Worm (Caenorhabditis elegans) whole organism, early embryonic: Measurements from ENCODE around the gene srbc-6.

Experiments used
- B0310.2 ChIP-seq: sonication (generic microtip); optimal IDR thresholded peaks from 2 replicates; lab custom pipeline; 2016; ENCODE audit warnings: mild to moderate bottlenecking, missing genetic modification characterization, missing compliant biosample characterization
- F13C5.2 ChIP-seq: sonication (generic microtip); optimal IDR thresholded peaks from 2 replicates; lab custom pipeline; 2017; ENCODE audit warnings: mild to moderate bottlenecking, missing genetic modification characterization, inconsistent platforms, missing compliant biosample characterization
- aly-1 ChIP-seq: sonication (generic microtip); optimal IDR thresholded peaks from 2 replicates; lab custom pipeline; 2016; ENCODE audit warnings: missing genetic modification characterization, missing compliant biosample characterization
- ama-1 ChIP-seq: fragments of 150-350 bp; optimal IDR thresholded peaks from 2 replicates; lab custom pipeline; 2014
- ceh-13 ChIP-seq: fragments of 200-800 bp; sonication (Bioruptor generic); optimal IDR thresholded peaks from 2 replicates; lab custom pipeline; 2018; ENCODE audit warnings: mild to moderate bottlenecking, missing genetic modification characterization, missing compliant biosample characterization
- ceh-36 ChIP-seq: sonication (generic microtip); optimal IDR thresholded peaks from 2 replicates; lab custom pipeline; 2016; ENCODE audit warnings: missing genetic modification characterization, inconsistent platforms, missing compliant biosample characterization
- ets-7 ChIP-seq: sonication (generic microtip); optimal IDR thresholded peaks from 2 replicates; lab custom pipeline; 2016; ENCODE audit warnings: missing genotype, missing genetic modification characterization, missing compliant biosample characterization
- flt-1 ChIP-seq: fragments of 200-800 bp; sonication (Bioruptor generic); IDR thresholded peaks from 2 replicates; pipeline ENCODE4 v1.3.6; 2022; ENCODE audit warnings: missing genetic modification characterization, missing compliant biosample characterization
- hmbx-1 ChIP-seq: sonication (generic microtip); optimal IDR thresholded peaks from 2 replicates; lab custom pipeline; 2016; ENCODE audit warnings: mild to moderate bottlenecking, missing genetic modification characterization, missing compliant biosample characterization
- hmg-4 ChIP-seq: fragments of 200-800 bp; sonication (Bioruptor generic); optimal IDR thresholded peaks from 2 replicates; lab custom pipeline; 2018; ENCODE audit warnings: mild to moderate bottlenecking, missing genetic modification characterization, missing compliant biosample characterization
- hnd-1 ChIP-seq: sonication (generic microtip); optimal IDR thresholded peaks from 2 replicates; lab custom pipeline; 2016; ENCODE audit warnings: missing genetic modification characterization, missing compliant biosample characterization
- pes-1 ChIP-seq: fragments of 200-800 bp; sonication (Bioruptor generic); IDR thresholded peaks from 2 replicates; pipeline ENCODE4 v1.3.6; 2022; ENCODE audit warnings: missing genetic modification reagents, missing genetic modification characterization, missing compliant biosample characterization
- scrt-1 ChIP-seq: fragments of 200-800 bp; sonication (Bioruptor generic); IDR thresholded peaks from 2 replicates; pipeline ENCODE4 v1.3.6; 2022; ENCODE audit warnings: missing genetic modification characterization, missing compliant biosample characterization
- sea-1 ChIP-seq: fragments of 200-800 bp; sonication (Bioruptor generic); conservative IDR thresholded peaks from 2 replicates; pipeline ENCODE4 v1.3.6; 2022; ENCODE audit warnings: missing genetic modification characterization, missing compliant biosample characterization
- tbx-11 ChIP-seq: fragments of 200-800 bp; sonication (Bioruptor generic); IDR thresholded peaks from 2 replicates; pipeline ENCODE4 v1.3.6; 2022; ENCODE audit warnings: missing genetic modification characterization, missing compliant biosample characterization
- tbx-37 ChIP-seq: fragments of 200-800 bp; sonication (Bioruptor generic); conservative IDR thresholded peaks from 2 replicates; pipeline ENCODE4 v1.3.6; 2022; ENCODE audit warnings: missing genetic modification reagents, missing genetic modification characterization, missing compliant biosample characterization
- tra-4 ChIP-seq: sonication (generic microtip); optimal IDR thresholded peaks from 2 replicates; lab custom pipeline; 2017; ENCODE audit warnings: missing genetic modification characterization, missing compliant biosample characterization

Gene srbc-6

ce11 chrV:3169838-3170237, at the start of gene srbc-6:
srbc-6 (plus strand) TSS chrV:3170138.
- TF ChIP-seq F13C5.2 (tag; lab: Kevin White, UChicago) = no peak
- TF ChIP-seq ets-7 (tag; lab: Kevin White, UChicago) = no peak
- TF ChIP-seq ceh-13 (GFP tag; lab: Kevin White, UChicago) = no peak
- TF ChIP-seq ama-1 (lab: Kevin White, UChicago) = no peak
- TF ChIP-seq flt-1 (GFP tag; lab: Robert Waterston, UW) = no peak
- TF ChIP-seq hmg-4 (GFP tag; lab: Kevin White, UChicago) = no peak
- no peak for TF ChIP-seq sea-1 (GFP tag; lab: Robert Waterston, UW)
- TF ChIP-seq tbx-37 (GFP tag; lab: Robert Waterston, UW) = no peak
- no peak for TF ChIP-seq aly-1 (tag; lab: Kevin White, UChicago)
- TF ChIP-seq hnd-1 (tag; lab: Kevin White, UChicago) = no peak
- TF ChIP-seq hmbx-1 (tag; lab: Kevin White, UChicago) = no peak

ce11 chrV:3121743-3122142, 48.2 kb upstream of the srbc-6 start, which contains the start of gene srt-56:
srt-56 (minus strand) TSS chrV:3121843.
- TF ChIP-seq ceh-13 (GFP tag; lab: Kevin White, UChicago) = no peak
- TF ChIP-seq ceh-36 (tag; lab: Kevin White, UChicago) = no peak
- TF ChIP-seq pes-1 (GFP tag; lab: Robert Waterston, UW) = no peak
- no peak for TF ChIP-seq F13C5.2 (tag; lab: Kevin White, UChicago)
- TF ChIP-seq ama-1 (lab: Kevin White, UChicago) = no peak
- no peak for TF ChIP-seq aly-1 (tag; lab: Kevin White, UChicago)
- TF ChIP-seq hmg-4 (GFP tag; lab: Kevin White, UChicago) = no peak
- TF ChIP-seq hmbx-1 (tag; lab: Kevin White, UChicago) = no peak
- no peak for TF ChIP-seq hnd-1 (tag; lab: Kevin White, UChicago)
- TF ChIP-seq flt-1 (GFP tag; lab: Robert Waterston, UW) = no peak
- no peak for TF ChIP-seq scrt-1
- no peak for TF ChIP-seq tbx-11
- no peak for TF ChIP-seq sea-1 (GFP tag; lab: Robert Waterston, UW)
- no peak for TF ChIP-seq B0310.2 (tag; lab: Kevin White, UChicago)
- no peak for TF ChIP-seq ets-7 (tag; lab: Kevin White, UChicago)
- no peak for TF ChIP-seq tra-4 (tag; lab: Kevin White, UChicago)
- TF ChIP-seq tbx-37 (GFP tag; lab: Robert Waterston, UW) = no peak

DNA sequence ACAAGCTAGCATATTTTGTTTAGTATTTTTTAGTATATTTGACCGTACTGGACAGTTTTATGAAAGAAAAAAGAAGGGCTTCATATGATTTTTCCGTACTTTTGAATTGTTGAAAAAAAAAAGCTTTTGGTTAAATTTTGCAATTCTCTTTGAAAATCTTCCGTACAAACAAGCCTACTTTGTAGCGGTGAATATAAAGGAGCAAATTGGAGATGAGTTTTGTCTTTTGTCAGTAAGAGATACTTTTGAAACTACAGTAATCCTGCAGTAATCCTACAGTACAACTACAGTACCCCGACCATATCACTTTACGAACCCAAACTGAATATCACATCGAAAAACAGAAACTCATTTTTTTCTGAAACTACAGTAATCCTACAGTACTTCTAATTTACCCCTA, 47.5 kb upstream of the srbc-6 start:
- TF ChIP-seq ceh-36 (tag; lab: Kevin White, UChicago) = no peak
- no peak for TF ChIP-seq pes-1 (GFP tag; lab: Robert Waterston, UW)
- TF ChIP-seq tra-4 (tag; lab: Kevin White, UChicago) = no peak
- no peak for TF ChIP-seq ama-1 (lab: Kevin White, UChicago)
- no peak for TF ChIP-seq tbx-11
- no peak for TF ChIP-seq aly-1 (tag; lab: Kevin White, UChicago)
- no peak for TF ChIP-seq hmbx-1 (tag; lab: Kevin White, UChicago)
- TF ChIP-seq flt-1 (GFP tag; lab: Robert Waterston, UW) = no peak
- TF ChIP-seq scrt-1 = no peak
- no peak for TF ChIP-seq B0310.2 (tag; lab: Kevin White, UChicago)

DNA sequence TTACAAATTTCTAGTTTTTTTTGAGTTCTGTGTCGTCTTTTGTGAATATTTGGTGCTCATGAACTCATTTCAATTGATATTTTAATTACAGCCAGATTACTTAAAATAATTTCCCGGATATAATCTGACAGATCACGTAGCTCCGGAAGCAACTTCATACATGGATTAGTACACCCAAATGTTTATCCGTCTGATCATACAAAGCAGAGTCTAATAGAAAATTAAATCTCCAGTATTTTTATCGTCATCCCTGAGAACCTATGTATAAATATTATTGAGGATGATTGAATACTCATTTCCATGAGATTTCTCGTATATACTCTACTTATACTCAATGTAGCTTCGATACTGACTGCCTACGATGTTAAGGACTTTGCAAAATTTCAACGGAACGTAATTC, 45.0 kb upstream of the srbc-6 start, which contains the start of gene Y73C8C.12:
TSS of gene Y73C8C.12 (plus strand) at position 301 of the 400 bp plus-strand sequence.
- TF ChIP-seq hmg-4 (GFP tag; lab: Kevin White, UChicago) (no peak), hmbx-1 (tag; lab: Kevin White, UChicago) (no peak), tbx-37 (GFP tag; lab: Robert Waterston, UW) (no peak), scrt-1 (no peak), ceh-13 (GFP tag; lab: Kevin White, UChicago) (no peak), tra-4 (tag; lab: Kevin White, UChicago) (no peak), ceh-36 (tag; lab: Kevin White, UChicago) (no peak), tbx-11 (no peak), flt-1 (GFP tag; lab: Robert Waterston, UW) (no peak), B0310.2 (tag; lab: Kevin White, UChicago) (no peak), ets-7 (tag; lab: Kevin White, UChicago) (no peak), ama-1 (lab: Kevin White, UChicago) (no peak), F13C5.2 (tag; lab: Kevin White, UChicago) (no peak), pes-1 (GFP tag; lab: Robert Waterston, UW) (no peak), aly-1 (tag; lab: Kevin White, UChicago) (no peak)

- TF ChIP-seq tbx-11 (no peak), hmg-4 (GFP tag; lab: Kevin White, UChicago) (no peak), tbx-37 (GFP tag; lab: Robert Waterston, UW) (no peak), ceh-36 (tag; lab: Kevin White, UChicago) (no peak), scrt-1 (no peak), tra-4 (tag; lab: Kevin White, UChicago) (no peak), ceh-13 (GFP tag; lab: Kevin White, UChicago) (no peak), hmbx-1 (tag; lab: Kevin White, UChicago) (no peak), pes-1 (GFP tag; lab: Robert Waterston, UW) (no peak), B0310.2 (tag; lab: Kevin White, UChicago) (no peak), hnd-1 (tag; lab: Kevin White, UChicago) (no peak), F13C5.2 (tag; lab: Kevin White, UChicago) (no peak), sea-1 (GFP tag; lab: Robert Waterston, UW) (no peak), flt-1 (GFP tag; lab: Robert Waterston, UW) (no peak), aly-1 (tag; lab: Kevin White, UChicago) (no peak), ets-7 (tag; lab: Kevin White, UChicago) (no peak)
Measured at ce11 chrV:3127670-3128069, 42.3 kb upstream of the srbc-6 start, which contains the start of gene Y73C8C.10. Y73C8C.10 (minus strand) TSS chrV:3127770.

DNA sequence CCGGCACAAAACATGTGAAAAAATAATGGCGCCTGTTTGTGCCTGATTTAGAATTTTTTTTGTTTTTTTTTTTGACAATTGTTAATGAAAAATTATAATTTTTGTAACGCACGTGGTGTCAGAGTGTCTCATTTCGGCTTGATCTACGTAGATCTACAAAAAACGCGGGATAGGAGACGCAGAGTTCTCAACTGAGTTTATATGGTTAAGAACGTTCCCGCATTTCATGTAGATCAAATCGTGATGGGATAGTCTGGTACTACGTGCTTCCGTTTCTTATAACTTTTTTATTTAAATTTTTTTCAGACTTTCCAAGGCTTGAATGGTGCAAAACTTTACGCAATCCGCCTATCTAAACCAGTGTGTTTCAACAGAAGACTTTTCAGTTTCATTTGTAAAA, 41.1 kb upstream of the srbc-6 start, which contains the start of gene tat-6:
TSS of gene tat-6 (plus strand) at position 301 of the 400 bp plus-strand sequence.
- TF ChIP-seq ets-7 (tag; lab: Kevin White, UChicago) (no peak), ama-1 (lab: Kevin White, UChicago) (no peak), tbx-11 (no peak), aly-1 (tag; lab: Kevin White, UChicago) (no peak), sea-1 (GFP tag; lab: Robert Waterston, UW) (no peak), hmbx-1 (tag; lab: Kevin White, UChicago) (no peak), hmg-4 (GFP tag; lab: Kevin White, UChicago) (no peak)
